Fruit fly (Drosophila melanogaster): ENCODE measurements around the gene twe.
A peak's percentile ranks its signal among the peaks of the same experiment; 100 is the strongest.

The twe gene

DNA sequence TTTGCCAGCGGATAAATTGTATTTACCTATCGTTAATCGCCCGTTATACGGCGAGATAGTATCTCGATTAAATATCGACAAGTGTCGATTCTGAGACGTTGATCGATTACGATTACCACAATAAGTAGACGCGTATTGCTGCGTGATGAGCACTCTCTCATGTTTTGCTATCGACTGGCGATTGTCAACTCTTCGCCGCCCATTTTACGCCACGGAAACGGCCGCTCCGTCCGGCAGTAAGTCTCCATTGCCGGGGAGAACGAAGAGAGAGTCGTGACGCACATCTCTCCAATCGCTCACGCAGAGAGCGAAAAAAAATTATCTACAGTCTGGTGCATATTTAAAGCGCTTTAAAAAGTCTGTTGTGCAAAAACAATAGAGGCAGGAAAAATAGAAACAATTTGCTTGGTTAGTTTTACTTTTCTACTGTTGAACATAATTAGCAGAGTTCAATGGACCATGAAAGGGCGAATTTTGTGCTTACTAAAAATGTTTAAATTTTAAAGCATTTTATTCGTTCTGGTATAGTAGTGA lies 10.0 kb downstream of the twe start, which contains the start of gene CG46309 (continued):
- TF ChIP-seq fd59A (GFP tag; optimal IDR thresholded peaks at IDR 0.05) (no peak), achi (GFP tag; optimal IDR thresholded peaks at IDR 0.05) (peak; percentile 1), Eip93F (GFP tag; optimal IDR thresholded peaks at IDR 0.05) (no peak), CG31627 (GFP tag; optimal IDR thresholded peaks at IDR 0.05) (peak; percentile 51), svp (GFP tag) (no peak), Met (GFP tag; optimal IDR thresholded peaks at IDR 0.05) (peak; percentile 32), CG3919 (GFP tag; optimal IDR thresholded peaks at IDR 0.05) (no peak), OdsH (GFP tag; optimal IDR thresholded peaks at IDR 0.05) (peak; percentile 49), CG34406 (GFP tag; optimal IDR thresholded peaks at IDR 0.05) (no peak), CG1621 (tag; optimal IDR thresholded peaks at IDR 0.05) (no peak), CG10669 (GFP tag; optimal IDR thresholded peaks at IDR 0.05) (no peak), CG6276 (GFP tag; optimal IDR thresholded peaks at IDR 0.05) (no peak), Gug (GFP tag; IDR thresholded peaks at IDR 0.05) (no peak), CG8319 (GFP tag; optimal IDR thresholded peaks at IDR 0.05) (no peak), acj6 (GFP tag; optimal IDR thresholded peaks at IDR 0.05) (peak; percentile 56), esn (GFP tag; optimal IDR thresholded peaks at IDR 0.05) (peak; percentile 53), Smox (GFP tag; optimal IDR thresholded peaks at IDR 0.05) (peak; percentile 54), CG9139 (GFP tag; optimal IDR thresholded peaks at IDR 0.05) (no peak), eg (GFP tag; IDR thresholded peaks at IDR 0.05) (no peak), Ets21C (GFP tag; optimal IDR thresholded peaks at IDR 0.05) (peak; percentile 8), dsx (GFP tag; optimal IDR thresholded peaks at IDR 0.05; ENCODE audit: poor library complexity, severe bottlenecking) (no peak), Blimp-1 (GFP tag; optimal IDR thresholded peaks at IDR 0.05) (no peak), CG15336 (GFP tag; IDR thresholded peaks at IDR 0.05) (no peak), cyc (GFP tag; optimal IDR thresholded peaks at IDR 0.05) (peak; percentile 43), net (GFP tag; optimal IDR thresholded peaks at IDR 0.05) (no peak), Eip78C (GFP tag) (peak; percentile 86), CG11762 (GFP tag; optimal IDR thresholded peaks at IDR 0.05; ENCODE audit: insufficient read depth) (peak; percentile 10), CG8632 (GFP tag; optimal IDR thresholded peaks at IDR 0.05) (peak; percentile 22), Sox15 (GFP tag; optimal IDR thresholded peaks at IDR 0.05) (no peak), fkh (GFP tag; optimal IDR thresholded peaks at IDR 0.05) (no peak), vri (GFP tag; optimal IDR thresholded peaks at IDR 0.05) (peak; percentile 62), salr (GFP tag; optimal IDR thresholded peaks at IDR 0.05) (peak in 1 of 2 experiments; percentile 31), Hr38 (GFP tag; optimal IDR thresholded peaks at IDR 0.05) (no peak), CG32006 (GFP tag; optimal IDR thresholded peaks at IDR 0.05) (no peak), Hr4 (GFP tag; optimal IDR thresholded peaks at IDR 0.05) (peak; percentile 51), Lpt (GFP tag; optimal IDR thresholded peaks at IDR 0.05) (peak; percentile 8), CG8119 (GFP tag; IDR thresholded peaks at IDR 0.05) (no peak; the same call in 2 of the 3 replicates), Ets96B (tag; optimal IDR thresholded peaks at IDR 0.05) (no peak), topi (GFP tag; optimal IDR thresholded peaks at IDR 0.05) (peak; percentile 53), dac (GFP tag; optimal IDR thresholded peaks at IDR 0.05) (no peak), Sox102F (GFP tag; optimal IDR thresholded peaks at IDR 0.05) (peak; percentile 50)

DNA sequence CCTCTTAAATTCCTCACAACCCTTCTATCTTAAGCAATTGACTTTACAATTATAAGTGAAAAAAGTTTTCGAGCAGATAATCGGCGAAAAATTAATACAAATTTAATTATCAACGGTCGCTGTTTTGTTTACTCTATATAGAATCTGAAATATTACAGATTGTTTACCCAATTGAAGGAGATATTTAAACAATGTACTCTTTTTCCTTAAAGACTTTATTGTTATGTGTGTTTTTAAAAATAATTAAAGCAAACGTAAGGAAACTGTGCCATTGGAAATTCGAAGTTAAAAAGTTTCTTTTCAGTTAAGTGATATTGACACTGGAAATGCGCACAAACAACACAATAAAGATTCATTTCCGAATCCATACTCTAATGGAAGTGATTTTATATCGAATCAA lies 20.0 kb downstream of the twe start, which contains the start of gene CG42818:
Gene CG42818, plus strand, starts transcription at position 301 of the 400 bp plus-strand sequence.
- no peak for TF ChIP-seq CG11902 (GFP tag; optimal IDR thresholded peaks at IDR 0.05)
- TF ChIP-seq lz (GFP tag; optimal IDR thresholded peaks at IDR 0.05), result no peak
- no peak for TF ChIP-seq CG15336 (GFP tag; IDR thresholded peaks at IDR 0.05)
- TF ChIP-seq Sox14 (GFP tag; optimal IDR thresholded peaks at IDR 0.05), result no peak
- TF ChIP-seq Ets21C (GFP tag; optimal IDR thresholded peaks at IDR 0.05), result no peak
- no peak for TF ChIP-seq cyc (GFP tag; optimal IDR thresholded peaks at IDR 0.05)
- no peak for TF ChIP-seq ss (GFP tag; optimal IDR thresholded peaks at IDR 0.05)
- TF ChIP-seq CG6808 (GFP tag; optimal IDR thresholded peaks at IDR 0.05), result no peak
- no peak for TF ChIP-seq CG6792 (GFP tag; optimal IDR thresholded peaks at IDR 0.05)
- TF ChIP-seq eg (GFP tag; IDR thresholded peaks at IDR 0.05), result no peak
- TF ChIP-seq CG8632 (GFP tag; optimal IDR thresholded peaks at IDR 0.05), result no peak
- TF ChIP-seq CG6276 (GFP tag; optimal IDR thresholded peaks at IDR 0.05), result no peak
- no peak for TF ChIP-seq Ets96B (tag; optimal IDR thresholded peaks at IDR 0.05)

Data from whole organism, prepupa.